4 worm cellular contexts compared by ENCODE assay signal in the genomic region with DNA sequence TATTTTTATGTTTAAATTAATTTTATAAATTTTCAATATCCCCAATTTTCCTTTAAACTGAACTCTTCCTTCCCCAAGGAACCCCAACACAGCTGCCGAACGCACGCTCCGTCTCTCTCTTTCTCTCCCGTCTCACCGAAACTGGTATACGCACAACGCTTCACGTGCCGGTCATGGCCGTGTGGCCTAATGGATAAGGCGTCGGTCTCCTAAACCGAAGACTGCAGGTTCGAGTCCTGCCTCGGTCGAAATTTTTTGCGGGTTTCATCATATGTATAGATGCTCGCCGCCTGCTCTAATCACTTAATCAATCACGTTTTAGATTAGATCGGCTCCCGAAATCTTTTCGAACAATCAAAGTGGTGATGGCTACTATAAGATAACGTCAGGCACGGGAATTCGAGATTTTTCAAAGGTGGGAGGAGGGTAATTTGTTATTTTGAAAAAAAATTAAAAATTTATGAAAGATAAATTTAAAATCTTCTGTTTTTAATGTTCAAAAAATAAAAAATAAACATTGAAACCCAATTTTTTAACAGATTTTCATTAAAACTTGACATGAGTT.
A peak's percentile ranks its signal among the peaks of the same experiment; 100 is the strongest.
TF ChIP-seq lines count a peak whose summit lies in the region.

No protein-coding gene starts in this region.

TF ChIP-seq in whole organism, L2 larva, 48 proteins besides CTCF, POLR2A, EP300 and RAD21 (continued from another document):
- TF ChIP-seq C34F6.9 (tag; optimal IDR thresholded peaks at IDR 0.05; lab: Kevin White, UChicago) (peak; percentile 50), mab-5 (tag; optimal IDR thresholded peaks at IDR 0.05; lab: Kevin White, UChicago) (peak; percentile 1), ztf-4 (tag; optimal IDR thresholded peaks at IDR 0.05; lab: Kevin White, UChicago) (no peak), gmeb-1 (tag; optimal IDR thresholded peaks at IDR 0.05; lab: Kevin White, UChicago) (peak; percentile 41), lin-11 (tag; optimal IDR thresholded peaks at IDR 0.05; lab: Kevin White, UChicago) (peak; percentile 48), mbf-1 (tag; optimal IDR thresholded peaks at IDR 0.05; lab: Kevin White, UChicago) (no peak), lsy-2 (tag; optimal IDR thresholded peaks at IDR 0.05; lab: Kevin White, UChicago) (peak; percentile 32 to 55), nhr-21 (tag; optimal IDR thresholded peaks at IDR 0.05; lab: Kevin White, UChicago) (no peak), sma-9 (GFP tag; optimal IDR thresholded peaks at IDR 0.05; lab: Kevin White, UChicago) (no peak), sma-9 (tag; optimal IDR thresholded peaks at IDR 0.05; lab: Kevin White, UChicago) (no peak), nhr-237 (tag; optimal IDR thresholded peaks at IDR 0.05; lab: Kevin White, UChicago) (no peak), elt-1 (tag; optimal IDR thresholded peaks at IDR 0.05; lab: Kevin White, UChicago) (no peak), ztf-1 (GFP tag; conservative IDR thresholded peaks at IDR 0.05; lab: Robert Waterston, UW) (no peak), F13H6.1 (tag; optimal IDR thresholded peaks at IDR 0.05; lab: Kevin White, UChicago) (peak; percentile 56), nhr-129 (tag; optimal IDR thresholded peaks at IDR 0.05; lab: Kevin White, UChicago) (peak; percentile 83), sem-4 (tag; optimal IDR thresholded peaks at IDR 0.05; lab: Kevin White, UChicago) (no peak), egl-27 (tag; optimal IDR thresholded peaks at IDR 0.05; lab: Kevin White, UChicago) (no peak), ceh-16 (tag; optimal IDR thresholded peaks at IDR 0.05; lab: Kevin White, UChicago) (no peak), Y55F3AM.14 (GFP tag; optimal IDR thresholded peaks at IDR 0.05; lab: Kevin White, UChicago) (peak; percentile 7), unc-62 (GFP tag; optimal IDR thresholded peaks at IDR 0.05; lab: Kevin White, UChicago) (no peak), zag-1 (tag; optimal IDR thresholded peaks at IDR 0.05; lab: Kevin White, UChicago) (no peak), unc-55 (GFP tag; optimal IDR thresholded peaks at IDR 0.05; lab: Kevin White, UChicago) (peak; percentile 66), blmp-1 (tag; optimal IDR thresholded peaks at IDR 0.05; lab: Kevin White, UChicago; ENCODE audit: insufficient read depth) (no peak), ztf-11 (tag; optimal IDR thresholded peaks at IDR 0.05; lab: Kevin White, UChicago) (no peak), fos-1 (tag; optimal IDR thresholded peaks at IDR 0.05; lab: Kevin White, UChicago) (peak; percentile 46), nhr-12 (tag; optimal IDR thresholded peaks at IDR 0.05; lab: Kevin White, UChicago) (no peak)
TF ChIP-seq in whole organism, L2 larva: peak in this region for 14.

TF ChIP-seq in whole organism, L4 larva, 104 proteins besides CTCF, POLR2A, EP300 and RAD21 (continued from another document and continues in another):
- TF ChIP-seq attf-4 (tag; optimal IDR thresholded peaks at IDR 0.05; lab: Kevin White, UChicago) (no peak), D1046.2 (GFP tag; IDR thresholded peaks at IDR 0.05; lab: Robert Waterston, UW) (peak; percentile 79), zag-1 (tag; optimal IDR thresholded peaks at IDR 0.05; lab: Kevin White, UChicago) (no peak), daf-19 (GFP tag; conservative IDR thresholded peaks at IDR 0.05; lab: Robert Waterston, UW) (peak; percentile 51; the same call in 1 of the 2 replicates), lin-38 (GFP tag; IDR thresholded peaks at IDR 0.05; lab: Robert Waterston, UW) (peak; percentile 75), mep-1 (tag; optimal IDR thresholded peaks at IDR 0.05; lab: Kevin White, UChicago) (peak; percentile 73), T26A8.4 (GFP tag; IDR thresholded peaks at IDR 0.05; lab: Robert Waterston, UW) (peak; percentile 57; the same call in 1 of the 2 replicates), F44E2.7 (GFP tag; IDR thresholded peaks at IDR 0.05; lab: Robert Waterston, UW) (0 out of 2 replicates have a peak, but pooled peaks have one; percentile 67), lir-3 (tag; optimal IDR thresholded peaks at IDR 0.05; lab: Kevin White, UChicago) (peak; percentile 64), lim-7 (GFP tag; IDR thresholded peaks at IDR 0.05; lab: Robert Waterston, UW) (peak; percentile 91), nhr-48 (tag; optimal IDR thresholded peaks at IDR 0.05; lab: Kevin White, UChicago) (no peak), F26F4.8 (GFP tag; conservative IDR thresholded peaks at IDR 0.05; lab: Robert Waterston, UW) (peak; percentile 74; the same call in 1 of the 2 replicates), T20F7.1 (GFP tag; optimal IDR thresholded peaks at IDR 0.05; lab: Kevin White, UChicago) (no peak), ceh-20 (GFP tag; IDR thresholded peaks at IDR 0.05; lab: Robert Waterston, UW) (peak; percentile 71), jun-1 (tag; optimal IDR thresholded peaks at IDR 0.05; lab: Kevin White, UChicago) (no peak), vab-7 (GFP tag; IDR thresholded peaks at IDR 0.05; lab: Robert Waterston, UW) (peak; percentile 90), lin-15B (tag; optimal IDR thresholded peaks at IDR 0.05; lab: Kevin White, UChicago) (no peak), mdt-29 (GFP tag; IDR thresholded peaks at IDR 0.05; lab: Robert Waterston, UW) (0 out of 2 replicates have a peak, but pooled peaks have one; percentile 41), Y75B8A.6 (GFP tag; IDR thresholded peaks at IDR 0.05; lab: Robert Waterston, UW) (peak; percentile 70; the same call in 1 of the 2 replicates), unc-130 (GFP tag; optimal IDR thresholded peaks at IDR 0.05; lab: Kevin White, UChicago) (peak; percentile 62), ctbp-1 (GFP tag; IDR thresholded peaks at IDR 0.05; lab: Robert Waterston, UW) (peak; percentile 76), zip-11 (GFP tag; IDR thresholded peaks at IDR 0.05; lab: Robert Waterston, UW) (0 out of 2 replicates have a peak, but pooled peaks have one; percentile 21), hlh-30 (tag; optimal IDR thresholded peaks at IDR 0.05; lab: Kevin White, UChicago; ENCODE audit: insufficient read depth) (peak; percentile 84), hmg-1.1 (GFP tag; IDR thresholded peaks at IDR 0.05; lab: Robert Waterston, UW) (peak; percentile 95), set-16 (GFP tag; IDR thresholded peaks at IDR 0.05; lab: Robert Waterston, UW) (peak; percentile 57), madf-5 (GFP tag; IDR thresholded peaks at IDR 0.05; lab: Robert Waterston, UW) (peak in 1 of 2 experiments; percentile 81; a peak in 1 of 4 replicates), ZK337.2 (GFP tag; IDR thresholded peaks at IDR 0.05; lab: Robert Waterston, UW) (peak; percentile 81; the same call in 1 of the 2 replicates), zip-2 (tag; optimal IDR thresholded peaks at IDR 0.05; lab: Kevin White, UChicago) (no peak), nhr-28 (tag; optimal IDR thresholded peaks at IDR 0.05; lab: Kevin White, UChicago) (peak; percentile 8), nhr-102 (tag; optimal IDR thresholded peaks at IDR 0.05; lab: Kevin White, UChicago) (no peak), rbr-2 (tag; optimal IDR thresholded peaks at IDR 0.05; lab: Kevin White, UChicago) (peak; percentile 60), fkh-10 (GFP tag; optimal IDR thresholded peaks at IDR 0.05; lab: Kevin White, UChicago) (peak; percentile 37)

TF ChIP-seq in whole organism, late embryonic, 69 proteins besides CTCF, POLR2A, EP300 and RAD21 (continued from another document and continues in another):
- TF ChIP-seq mec-3 (tag; optimal IDR thresholded peaks at IDR 0.05; lab: Kevin White, UChicago; ENCODE audit: borderline replicate concordance), result peak; percentile 72
- TF ChIP-seq K09A11.1 (tag; optimal IDR thresholded peaks at IDR 0.05; lab: Kevin White, UChicago; ENCODE audit: insufficient read depth), result peak; percentile 82
- TF ChIP-seq tbx-2 (tag; optimal IDR thresholded peaks at IDR 0.05; lab: Kevin White, UChicago), result peak; percentile 92
- peak; percentile 14 for TF ChIP-seq pag-3 (tag; optimal IDR thresholded peaks at IDR 0.05; lab: Kevin White, UChicago; ENCODE audit: borderline replicate concordance)
- TF ChIP-seq C08G9.2 (tag; optimal IDR thresholded peaks at IDR 0.05; lab: Kevin White, UChicago), result peak; percentile 81
- TF ChIP-seq pha-4 (tag; optimal IDR thresholded peaks at IDR 0.05; lab: Kevin White, UChicago), result no peak
- peak; percentile 90 for TF ChIP-seq lin-11 (tag; optimal IDR thresholded peaks at IDR 0.05; lab: Kevin White, UChicago)
- TF ChIP-seq unc-86 (tag; optimal IDR thresholded peaks at IDR 0.05; lab: Kevin White, UChicago), result peak; percentile 90
- TF ChIP-seq nfya-1 (tag; optimal IDR thresholded peaks at IDR 0.05; lab: Kevin White, UChicago), result peak; percentile 72
- peak; percentile 53 for TF ChIP-seq hlh-8 (tag; optimal IDR thresholded peaks at IDR 0.05; lab: Kevin White, UChicago)
- no peak for TF ChIP-seq lim-6 (tag; optimal IDR thresholded peaks at IDR 0.05; lab: Kevin White, UChicago)
- no peak for TF ChIP-seq ceh-22 (tag; optimal IDR thresholded peaks at IDR 0.05; lab: Kevin White, UChicago)
- TF ChIP-seq ets-4 (tag; optimal IDR thresholded peaks at IDR 0.05; lab: Kevin White, UChicago), result no peak
- peak; percentile 16 for TF ChIP-seq pqm-1 (tag; optimal IDR thresholded peaks at IDR 0.05; lab: Kevin White, UChicago)
- no peak for TF ChIP-seq fkh-10 (GFP tag; optimal IDR thresholded peaks at IDR 0.05; lab: Kevin White, UChicago)
- TF ChIP-seq che-1 (tag; optimal IDR thresholded peaks at IDR 0.05; lab: Kevin White, UChicago), result peak; percentile 94
- peak; percentile 80 for TF ChIP-seq ahr-1 (tag; optimal IDR thresholded peaks at IDR 0.05; lab: Kevin White, UChicago)
- peak; percentile 74 for TF ChIP-seq ceh-24 (tag; optimal IDR thresholded peaks at IDR 0.05; lab: Kevin White, UChicago)
- peak; percentile 87 for TF ChIP-seq K02D7.2 (tag; optimal IDR thresholded peaks at IDR 0.05; lab: Kevin White, UChicago)
- TF ChIP-seq sox-4 (tag; optimal IDR thresholded peaks at IDR 0.05; lab: Kevin White, UChicago), result peak; percentile 92
- peak; percentile 93 for TF ChIP-seq ceh-19 (GFP tag; optimal IDR thresholded peaks at IDR 0.05; lab: Kevin White, UChicago)
- TF ChIP-seq ttx-3 (tag; optimal IDR thresholded peaks at IDR 0.05; lab: Kevin White, UChicago), result peak; percentile 93
- TF ChIP-seq fax-1 (tag; optimal IDR thresholded peaks at IDR 0.05; lab: Kevin White, UChicago), result peak; percentile 85
- peak; percentile 68 for TF ChIP-seq odd-2 (tag; optimal IDR thresholded peaks at IDR 0.05; lab: Kevin White, UChicago)
- TF ChIP-seq syd-9 (tag; optimal IDR thresholded peaks at IDR 0.05; lab: Kevin White, UChicago), result peak; percentile 88
- TF ChIP-seq pat-9 (tag; optimal IDR thresholded peaks at IDR 0.05; lab: Kevin White, UChicago), result peak; percentile 95
- peak; percentile 82 for TF ChIP-seq sdc-2 (tag; optimal IDR thresholded peaks at IDR 0.05; lab: Kevin White, UChicago)
- TF ChIP-seq C38D4.7 (GFP tag; optimal IDR thresholded peaks at IDR 0.05; lab: Kevin White, UChicago), result peak; percentile 88
- TF ChIP-seq rnt-1 (tag; optimal IDR thresholded peaks at IDR 0.05; lab: Kevin White, UChicago), result peak; percentile 92
- no peak for TF ChIP-seq elt-4 (tag; optimal IDR thresholded peaks at IDR 0.05; lab: Kevin White, UChicago)
- peak; percentile 90 for TF ChIP-seq hlh-30 (tag; optimal IDR thresholded peaks at IDR 0.05; lab: Kevin White, UChicago; ENCODE audit: insufficient read depth)
- TF ChIP-seq sox-2 (GFP tag; IDR thresholded peaks at IDR 0.05; lab: Robert Waterston, UW), result peak; percentile 88
- no peak for TF ChIP-seq pax-1 (tag; optimal IDR thresholded peaks at IDR 0.05; lab: Kevin White, UChicago)
- peak; percentile 90 for TF ChIP-seq ztf-16 (tag; optimal IDR thresholded peaks at IDR 0.05; lab: Kevin White, UChicago)
- TF ChIP-seq eyg-1 (tag; optimal IDR thresholded peaks at IDR 0.05; lab: Kevin White, UChicago), result peak; percentile 95
- TF ChIP-seq ama-1 (optimal IDR thresholded peaks at IDR 0.05; lab: Kevin White, UChicago), result no peak

TF ChIP-seq in whole organism, mixed stage, embryonic, 35 proteins besides CTCF, POLR2A, EP300 and RAD21 (continued from another document):
- TF ChIP-seq ceh-39 (tag; optimal IDR thresholded peaks at IDR 0.05; lab: Kevin White, UChicago) (peak; percentile 22), zip-8 (tag; optimal IDR thresholded peaks at IDR 0.05; lab: Kevin White, UChicago) (no peak), flh-1 (GFP tag; optimal IDR thresholded peaks at IDR 0.05; lab: Kevin White, UChicago) (peak; percentile 88), nhr-12 (tag; optimal IDR thresholded peaks at IDR 0.05; lab: Kevin White, UChicago) (peak; percentile 34), unc-120 (tag; optimal IDR thresholded peaks at IDR 0.05; lab: Kevin White, UChicago; ENCODE audit: poor library complexity, severe bottlenecking) (peak; percentile 96), blmp-1 (tag; optimal IDR thresholded peaks at IDR 0.05; lab: Kevin White, UChicago) (no peak), sem-2 (GFP tag; optimal IDR thresholded peaks at IDR 0.05; lab: Kevin White, UChicago) (peak; percentile 92), bed-3 (GFP tag; optimal IDR thresholded peaks at IDR 0.05; lab: Kevin White, UChicago) (peak; percentile 91)
